Worm (Caenorhabditis elegans) whole organism, L4/young adult: Measurements from ENCODE around the gene citk-1.

Experiments used
- dao-5 ChIP-seq: sonication (generic microtip); optimal IDR thresholded peaks from 2 replicates; lab custom pipeline; 2016; ENCODE audit warnings: missing genotype, missing genetic modification characterization, moderate library complexity, missing compliant biosample characterization
- him-1 ChIP-seq: sonication (generic microtip); optimal IDR thresholded peaks from 2 replicates; lab custom pipeline; 2016; ENCODE audit warnings: missing genotype, missing genetic modification reagents, missing genetic modification characterization, missing compliant biosample characterization

DNA sequence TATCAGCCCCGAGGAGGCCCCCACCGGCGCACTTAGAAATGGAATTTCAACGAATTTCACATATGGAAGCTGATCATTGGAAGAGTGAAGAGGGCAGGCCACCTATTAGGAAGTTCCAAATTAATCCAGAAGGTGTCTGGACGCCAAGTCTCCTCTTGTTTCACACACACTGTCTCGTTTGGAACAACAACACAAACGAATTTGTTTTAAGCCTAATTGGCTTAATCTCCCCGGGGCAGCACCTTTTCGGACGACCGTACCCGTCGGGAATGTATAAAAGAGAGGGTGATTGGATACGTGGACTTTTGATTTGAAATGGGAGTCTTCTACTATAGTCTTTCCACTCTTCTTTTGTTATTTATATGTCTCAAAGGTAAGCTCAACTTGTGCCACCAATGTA is 7.3 kb downstream of the citk-1 start, which contains the start of gene mltn-3:
- TF ChIP-seq him-1, result no peak
- no peak for TF ChIP-seq dao-5
